Fruit fly (Drosophila melanogaster) whole organism, embryonic: Measurements from ENCODE around the gene Ilp7.

Experiments
- Asciz ChIP-seq: fragments of 200-800 bp; sonication (Bioruptor generic); optimal IDR thresholded peaks from 2 replicates; lab custom pipeline; 2017; ENCODE audit warnings: missing biosample characterization, mild to moderate bottlenecking, missing genetic modification characterization, missing genetic modification reagents
- B-H1 ChIP-seq: fragments of 200-800 bp; sonication (Bioruptor generic); IDR thresholded peaks from 3 replicates; pipeline ENCODE4 v1.3.6; 2022; ENCODE audit warnings: missing biosample characterization, missing genetic modification characterization
- CG11723 ChIP-seq: fragments of 200-800 bp; sonication (Bioruptor generic); optimal IDR thresholded peaks from 2 replicates; lab custom pipeline; 2017; ENCODE audit warnings: missing biosample characterization, mild to moderate bottlenecking, missing genetic modification characterization
- CG12942 ChIP-seq: fragments of 200-800 bp; sonication (Bioruptor generic); optimal IDR thresholded peaks from 3 replicates; lab custom pipeline; 2016; ENCODE audit warnings: missing biosample characterization, missing genetic modification characterization
- CG13287 ChIP-seq: fragments of 200-800 bp; sonication (Bioruptor generic); IDR thresholded peaks from 2 replicates; pipeline ENCODE4 v1.3.6; 2022; ENCODE audit warnings: missing biosample characterization, missing genetic modification characterization; ENCODE audit not compliant: partially characterized antibody
- CG13624 ChIP-seq: fragments of 200-800 bp; sonication (Bioruptor generic); optimal IDR thresholded peaks from 2 replicates; lab custom pipeline; 2016; ENCODE audit warnings: missing biosample characterization, missing genetic modification characterization
- CG1529 ChIP-seq: fragments of 200-800 bp; sonication (Bioruptor generic); optimal IDR thresholded peaks from 3 replicates; lab custom pipeline; 2018; ENCODE audit warnings: missing biosample characterization, missing genetic modification characterization
- CG1603 ChIP-seq: fragments of 200-800 bp; sonication (Bioruptor generic); optimal IDR thresholded peaks from 2 replicates; lab custom pipeline; 2019; ENCODE audit warnings: missing biosample characterization, mild to moderate bottlenecking, missing genetic modification characterization, moderate library complexity
- CG2116 ChIP-seq: fragments of 200-800 bp; sonication (Bioruptor generic); optimal IDR thresholded peaks from 3 replicates; lab custom pipeline; 2018; ENCODE audit warnings: missing biosample characterization, mild to moderate bottlenecking, missing genetic modification characterization
- CG2202 ChIP-seq: fragments of 200-800 bp; sonication (Bioruptor generic); optimal IDR thresholded peaks from 2 replicates; lab custom pipeline; 2018; ENCODE audit warnings: missing biosample characterization, mild to moderate bottlenecking, missing genetic modification characterization
- CG31388 ChIP-seq: fragments of 200-800 bp; sonication (Bioruptor generic); optimal IDR thresholded peaks from 2 replicates; lab custom pipeline; 2016; ENCODE audit warnings: missing biosample characterization, missing genetic modification characterization
- CG31441 ChIP-seq: fragments of 200-800 bp; sonication (Bioruptor generic); IDR thresholded peaks from 2 replicates; pipeline ENCODE4 v1.3.6; 2022; ENCODE audit warnings: missing biosample characterization, missing genetic modification characterization
- CG34422 ChIP-seq: fragments of 200-800 bp; sonication (Bioruptor generic); IDR thresholded peaks from 3 replicates; pipeline ENCODE4 v1.3.6; 2022; ENCODE audit warnings: missing biosample characterization, missing genetic modification characterization
- CG3726 ChIP-seq: fragments of 200-800 bp; sonication (Bioruptor generic); IDR thresholded peaks from 3 replicates; pipeline ENCODE4, ENCODE4 v1.3.6; 2022; ENCODE audit warnings: missing biosample characterization, missing genetic modification characterization
- CG4282 ChIP-seq: fragments of 200-800 bp; sonication (Bioruptor generic); optimal IDR thresholded peaks from 2 replicates; lab custom pipeline; 2016; ENCODE audit warnings: missing biosample characterization, missing genetic modification characterization
- CG6254 ChIP-seq: fragments of 200-800 bp; sonication (Bioruptor generic); optimal IDR thresholded peaks from 3 replicates; lab custom pipeline; 2017; ENCODE audit warnings: mild to moderate bottlenecking, missing biosample characterization, missing genetic modification reagents, missing genetic modification characterization
- CG6765 ChIP-seq: fragments of 200-800 bp; sonication (Bioruptor generic); optimal IDR thresholded peaks from 3 replicates; lab custom pipeline; 2017; ENCODE audit warnings: missing biosample characterization, mild to moderate bottlenecking, missing genetic modification characterization
- Gug ChIP-seq: fragments of 200-800 bp; sonication (Bioruptor generic); IDR thresholded peaks from 4 replicates; pipeline ENCODE4 v1.3.6; 2022; ENCODE audit warnings: missing biosample characterization, missing genetic modification characterization
- Hsf ChIP-seq: fragments of 200-800 bp; sonication (Bioruptor generic); optimal IDR thresholded peaks from 3 replicates; lab custom pipeline; 2016; ENCODE audit warnings: missing biosample characterization, missing genetic modification characterization
- Kr ChIP-seq: fragments of 200-800 bp; sonication (Bioruptor generic); optimal IDR thresholded peaks from 2 replicates; lab custom pipeline; 2017; ENCODE audit warnings: missing biosample characterization, mild to moderate bottlenecking, missing genetic modification characterization
- Lhr ChIP-seq: fragments of 200-800 bp; sonication (Bioruptor generic); optimal IDR thresholded peaks from 3 replicates; lab custom pipeline; 2017; ENCODE audit warnings: mild to moderate bottlenecking, missing biosample characterization, missing genetic modification reagents, missing genetic modification characterization
- Mrtf ChIP-seq: fragments of 200-800 bp; sonication (Bioruptor generic); IDR thresholded peaks from 3 replicates; pipeline ENCODE4 v1.3.6; 2022; ENCODE audit warnings: missing biosample characterization, missing genetic modification characterization
- Myb ChIP-seq: fragments of 200-800 bp; sonication (Bioruptor generic); optimal IDR thresholded peaks from 2 replicates; lab custom pipeline; 2016; ENCODE audit warnings: missing biosample characterization, missing genetic modification characterization
- NC2β ChIP-seq: fragments of 200-800 bp; sonication (Bioruptor generic); optimal IDR thresholded peaks from 2 replicates; lab custom pipeline; 2016; ENCODE audit warnings: missing biosample characterization, missing genetic modification characterization
- Opbp ChIP-seq: fragments of 200-800 bp; sonication (Bioruptor generic); IDR thresholded peaks from 3 replicates; pipeline ENCODE4 v1.3.6; 2022; ENCODE audit warnings: missing biosample characterization, missing genetic modification characterization; ENCODE audit not compliant: partially characterized antibody
- Optix ChIP-seq: fragments of 200-800 bp; sonication (Bioruptor generic); IDR thresholded peaks from 3 replicates; pipeline ENCODE4 v1.3.6; 2022; ENCODE audit warnings: missing biosample characterization, missing genetic modification characterization
- Poxn ChIP-seq: fragments of 200-800 bp; sonication (Bioruptor generic); IDR thresholded peaks from 2 replicates; pipeline ENCODE4 v1.3.6; 2022; ENCODE audit warnings: missing biosample characterization, missing genetic modification characterization
- Sox100B ChIP-seq: fragments of 200-800 bp; sonication (Bioruptor generic); optimal IDR thresholded peaks from 3 replicates; lab custom pipeline; 2018; ENCODE audit warnings: missing biosample characterization, mild to moderate bottlenecking, missing genetic modification characterization
- Stat92E ChIP-seq, 3 experiments: fragments of >200 bp in 2 of 3; fragments of 200-800 bp in 1 of 3; sonication (Bioruptor generic) in 1 of 3; optimal IDR thresholded peaks; 2 replicates each; lab custom pipeline; 2017 to 2019; ENCODE audit warnings: missing biosample characterization in 3 of 3, missing genetic modification characterization in 3 of 3, mild to moderate bottlenecking in 1 of 3, moderate library complexity in 1 of 3
- ash1 ChIP-seq: fragments of 200-800 bp; sonication (Bioruptor generic); optimal IDR thresholded peaks from 2 replicates; lab custom pipeline; 2018; ENCODE audit warnings: missing biosample characterization, mild to moderate bottlenecking, missing genetic modification characterization
- cad ChIP-seq: fragments of >200 bp; optimal IDR thresholded peaks from 2 replicates; lab custom pipeline; 2017; ENCODE audit warnings: missing biosample characterization, missing genetic modification characterization
- caup ChIP-seq: fragments of 200-800 bp; sonication (Bioruptor generic); optimal IDR thresholded peaks from 3 replicates; lab custom pipeline; 2017; ENCODE audit warnings: missing biosample characterization, mild to moderate bottlenecking, missing genetic modification characterization, moderate library complexity; ENCODE audit not compliant: severe bottlenecking
- danr ChIP-seq: fragments of 200-800 bp; sonication (Bioruptor generic); IDR thresholded peaks from 2 replicates; pipeline ENCODE4 v1.3.6; 2022; ENCODE audit warnings: missing biosample characterization, missing genetic modification characterization
- dmrt11E ChIP-seq: fragments of 200-800 bp; sonication (Bioruptor generic); optimal IDR thresholded peaks from 3 replicates; lab custom pipeline; 2018; ENCODE audit warnings: missing biosample characterization, mild to moderate bottlenecking, missing genetic modification characterization, moderate library complexity
- her ChIP-seq: fragments of 200-800 bp; sonication (Bioruptor generic); optimal IDR thresholded peaks from 2 replicates; lab custom pipeline; 2016; ENCODE audit warnings: missing biosample characterization, missing genetic modification characterization
- jumu ChIP-seq: fragments of 200-800 bp; sonication (Bioruptor generic); optimal IDR thresholded peaks from 3 replicates; lab custom pipeline; 2016; ENCODE audit warnings: missing biosample characterization, missing genetic modification characterization
- ranshi ChIP-seq: fragments of 200-800 bp; sonication (Bioruptor generic); IDR thresholded peaks from 2 replicates; pipeline ENCODE4 v1.3.6; 2022; ENCODE audit warnings: missing biosample characterization, missing genetic modification characterization
- scrt ChIP-seq: fragments of 200-800 bp; sonication (Bioruptor generic); optimal IDR thresholded peaks from 2 replicates; lab custom pipeline; 2018; ENCODE audit warnings: missing biosample characterization, mild to moderate bottlenecking, missing genetic modification characterization, moderate library complexity
- sens-2 ChIP-seq: fragments of 200-800 bp; sonication (Bioruptor generic); IDR thresholded peaks from 2 replicates; pipeline ENCODE4 v1.3.6; 2022; ENCODE audit warnings: missing biosample characterization, missing genetic modification characterization
- sna ChIP-seq: fragments of 200-800 bp; sonication (Bioruptor generic); IDR thresholded peaks from 2 replicates; pipeline ENCODE4 v1.3.6; 2022; ENCODE audit warnings: missing biosample characterization, missing genetic modification characterization; ENCODE audit not compliant: partially characterized antibody
- so ChIP-seq: fragments of 200-800 bp; sonication (Bioruptor generic); IDR thresholded peaks from 3 replicates; pipeline ENCODE4 v1.3.6; 2022; ENCODE audit warnings: missing biosample characterization, missing genetic modification characterization
- tap ChIP-seq: fragments of 200-800 bp; optimal IDR thresholded peaks from 3 replicates; lab custom pipeline; 2019; ENCODE audit warnings: missing biosample characterization, mild to moderate bottlenecking, missing genetic modification characterization, moderate library complexity
- trem ChIP-seq: fragments of 200-800 bp; optimal IDR thresholded peaks from 3 replicates; lab custom pipeline; 2019; ENCODE audit warnings: missing biosample characterization, mild to moderate bottlenecking, missing genetic modification characterization, moderate library complexity
- trh ChIP-seq: fragments of 200-800 bp; sonication (Bioruptor generic); optimal IDR thresholded peaks from 2 replicates; lab custom pipeline; 2016; ENCODE audit warnings: missing biosample characterization, missing genetic modification characterization
- unpg ChIP-seq: fragments of 200-800 bp; sonication (Bioruptor generic); optimal IDR thresholded peaks from 3 replicates; lab custom pipeline; 2018; ENCODE audit warnings: missing biosample characterization, mild to moderate bottlenecking, missing genetic modification characterization, moderate library complexity
- wdn ChIP-seq: fragments of 200-800 bp; sonication (Bioruptor generic); IDR thresholded peaks from 2 replicates; pipeline ENCODE4 v1.3.6; 2022; ENCODE audit warnings: missing biosample characterization, missing genetic modification characterization
- z ChIP-seq: fragments of 200-800 bp; sonication (Bioruptor generic); IDR thresholded peaks from 3 replicates; pipeline ENCODE4 v1.3.6; 2022; ENCODE audit warnings: missing biosample characterization, missing genetic modification characterization
- zfh1 ChIP-seq: fragments of 200-800 bp; sonication (Bioruptor generic); IDR thresholded peaks from 3 replicates; pipeline ENCODE4 v1.3.6; 2022; ENCODE audit warnings: missing biosample characterization, missing genetic modification characterization

Ilp7 gene

DNA sequence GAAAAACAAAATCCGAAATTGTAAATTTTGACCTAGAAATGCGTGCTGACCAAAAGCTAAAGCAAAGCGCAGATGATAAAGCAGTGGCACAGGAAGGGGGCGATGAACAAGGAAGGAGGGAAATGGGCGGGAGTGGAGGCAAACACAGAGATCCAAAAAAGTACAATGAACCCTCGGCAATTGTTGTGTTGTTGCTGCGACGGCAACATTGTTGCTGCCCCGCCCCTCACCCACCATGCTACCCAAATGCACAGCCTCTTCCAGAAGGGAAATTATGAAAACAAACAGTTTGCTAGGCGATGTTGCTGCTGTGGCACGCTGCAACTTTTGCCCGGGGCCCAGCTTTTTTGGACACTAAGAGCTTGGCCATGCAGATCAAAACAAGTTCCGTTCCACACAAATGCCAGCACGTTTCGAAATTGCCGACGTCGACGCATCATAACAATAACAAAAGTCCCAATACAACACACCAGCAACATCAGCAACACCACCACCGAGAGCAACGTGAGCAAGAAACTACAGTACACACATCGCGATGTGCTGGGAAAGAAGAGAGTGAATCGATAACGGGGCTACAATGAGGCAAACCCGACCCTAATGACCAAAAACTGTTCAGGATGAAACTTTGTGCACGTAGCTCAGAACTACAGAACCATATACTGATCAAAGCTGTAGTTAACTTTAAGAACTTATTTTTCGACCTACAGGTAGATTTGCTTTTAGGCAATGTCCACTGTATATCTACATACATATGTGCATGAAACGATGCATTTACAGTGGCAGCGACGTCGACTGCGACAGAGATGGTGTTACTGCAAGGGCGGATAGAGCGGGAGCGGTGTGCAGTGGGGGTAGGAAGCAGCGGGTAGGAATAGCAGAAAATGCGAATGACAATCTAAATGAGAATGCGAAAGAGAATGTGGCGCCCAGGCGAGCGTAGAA is 19.3 kb downstream of the Ilp7 start (continued):
- TF ChIP-seq CG13624: peak; percentile 10
- peak; percentile 45 for TF ChIP-seq her (GFP tag; lab: Kevin White, UChicago)
- peak; percentile 61 for TF ChIP-seq CG2202 (tag; lab: Kevin White, UChicago)
- TF ChIP-seq wdn (GFP tag; lab: Robert Waterston, UW): no peak
- peak; percentile 67 for TF ChIP-seq jumu (GFP tag; lab: Kevin White, UChicago)
- TF ChIP-seq sna (GFP tag; lab: Robert Waterston, UW): no peak
- peak; percentile 12 for TF ChIP-seq CG4282 (GFP tag; lab: Kevin White, UChicago)
- TF ChIP-seq danr (GFP tag; lab: Robert Waterston, UW): no peak
- peak; percentile 60 for TF ChIP-seq Asciz (GFP tag; lab: Kevin White, UChicago)
- peak; percentile 49 for TF ChIP-seq CG11723 (GFP tag; lab: Kevin White, UChicago)
- TF ChIP-seq Optix (GFP tag; lab: Robert Waterston, UW): peak; percentile 67; the same call in 1 of the 3 replicates
- TF ChIP-seq dmrt11E (tag; lab: Kevin White, UChicago): peak; percentile 76
- TF ChIP-seq B-H1 (GFP tag; lab: Robert Waterston, UW): 0 out of 3 replicates have a peak, but pooled peaks have one; percentile 15
- peak; percentile 19; the same call in 1 of the 2 replicates for TF ChIP-seq sens-2 (GFP tag; lab: Robert Waterston, UW)
- TF ChIP-seq ranshi (GFP tag; lab: Robert Waterston, UW): peak; percentile 41; the same call in 1 of the 2 replicates
- TF ChIP-seq Stat92E (GFP tag; optimal IDR thresholded peaks at IDR 0.05; lab: Kevin White, UChicago): peak in 1 of 3 experiments; percentile 74
- no peak for TF ChIP-seq CG13287 (GFP tag; lab: Robert Waterston, UW)
- TF ChIP-seq CG12942 (GFP tag; lab: Kevin White, UChicago): peak; percentile 38
- TF ChIP-seq CG6254 (GFP tag; lab: Kevin White, UChicago): peak; percentile 68
- no peak for TF ChIP-seq Kr (GFP tag; lab: Kevin White, UChicago)
- peak; percentile 69; the same call in 2 of the 3 replicates for TF ChIP-seq Mrtf (GFP tag; lab: Robert Waterston, UW)
- TF ChIP-seq caup (GFP tag; lab: Kevin White, UChicago): no peak
- peak; percentile 20 for TF ChIP-seq Myb (GFP tag; lab: Kevin White, UChicago)
- peak; percentile 79 for TF ChIP-seq CG34422 (GFP tag; lab: Robert Waterston, UW)
- TF ChIP-seq CG6765: no peak
- peak; percentile 55 for TF ChIP-seq Hsf (GFP tag; lab: Kevin White, UChicago)
- TF ChIP-seq z (GFP tag; lab: Robert Waterston, UW): no peak
- TF ChIP-seq so (GFP tag; lab: Robert Waterston, UW): peak; percentile 58; the same call in 1 of the 3 replicates
- TF ChIP-seq Gug: peak; percentile 76; the same call in 3 of the 4 replicates
- peak; percentile 70 for TF ChIP-seq Sox100B (GFP tag; lab: Kevin White, UChicago)
- peak; percentile 91 for TF ChIP-seq CG1603
- TF ChIP-seq unpg (GFP tag; lab: Kevin White, UChicago): peak; percentile 78
- TF ChIP-seq CG3726: peak; percentile 45; the same call in 1 of the 3 replicates
- TF ChIP-seq Lhr (GFP tag; lab: Kevin White, UChicago): peak; percentile 24
- no peak for TF ChIP-seq CG2116 (GFP tag; lab: Kevin White, UChicago)
- TF ChIP-seq CG31441 (GFP tag; lab: Robert Waterston, UW): peak; percentile 83
- peak; percentile 81 for TF ChIP-seq zfh1 (GFP tag; lab: Robert Waterston, UW)
- peak; percentile 48 for TF ChIP-seq NC2β (GFP tag; lab: Kevin White, UChicago)
- no peak for TF ChIP-seq trh
- TF ChIP-seq scrt (GFP tag; lab: Kevin White, UChicago): peak; percentile 39
- TF ChIP-seq CG31388: no peak
- peak; percentile 67 for TF ChIP-seq tap
- no peak for TF ChIP-seq Opbp (GFP tag; lab: Robert Waterston, UW)
- no peak for TF ChIP-seq ash1 (GFP tag; lab: Kevin White, UChicago)
- TF ChIP-seq Poxn (GFP tag; lab: Robert Waterston, UW): no peak
- TF ChIP-seq CG1529 (GFP tag; lab: Kevin White, UChicago): peak; percentile 65
- TF ChIP-seq trem (tag; lab: Kevin White, UChicago): peak; percentile 68
- TF ChIP-seq cad: no peak
